Worm (Caenorhabditis elegans): Measurements from ENCODE around the gene nhr-129.

Gene nhr-129

ce11 chrV:13330919-13331318 is at the start of gene nhr-129:
TSS of gene nhr-129 (minus strand) at chrV:13331019.
- TF ChIP-seq tbx-2 (tag; optimal IDR thresholded peaks at IDR 0.05) (no peak), nhr-43 (tag; optimal IDR thresholded peaks at IDR 0.05; ENCODE audit: poor library complexity, severe bottlenecking) (no peak), fkh-10 (GFP tag; optimal IDR thresholded peaks at IDR 0.05) (no peak), pqm-1 (tag; optimal IDR thresholded peaks at IDR 0.05) (no peak), hmg-11 (tag; optimal IDR thresholded peaks at IDR 0.05) (no peak), egl-27 (tag; optimal IDR thresholded peaks at IDR 0.05) (no peak)

DNA sequence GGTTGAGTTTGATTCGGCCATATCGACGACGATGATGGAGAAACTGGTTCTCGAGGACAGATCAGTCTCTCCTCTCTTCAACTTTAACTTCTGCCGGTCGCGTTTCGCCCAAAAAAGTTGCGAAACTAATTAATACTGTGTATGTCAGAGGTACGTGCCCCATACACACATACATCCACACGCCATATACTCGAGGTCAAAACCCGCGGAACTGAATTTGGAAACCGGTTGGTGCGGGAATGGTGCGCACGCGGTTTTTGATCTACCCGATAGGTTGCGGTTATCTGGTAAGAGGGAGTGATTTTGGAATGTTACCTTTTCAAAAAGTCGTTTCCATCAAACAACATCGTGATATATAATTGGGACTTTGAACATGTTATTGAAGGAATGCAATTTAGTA is 49.4 kb upstream of the nhr-129 start, which contains the start of gene ifbp-1:
Gene ifbp-1 (minus strand): TSS at position 85 of the 400 bp plus-strand sequence.
- TF ChIP-seq nhr-67 (tag; optimal IDR thresholded peaks at IDR 0.05), result no peak
- no peak for TF ChIP-seq ceh-28 (tag; optimal IDR thresholded peaks at IDR 0.05)
- no peak for TF ChIP-seq hmg-11 (tag; optimal IDR thresholded peaks at IDR 0.05)
- no peak for TF ChIP-seq nhr-237 (tag; optimal IDR thresholded peaks at IDR 0.05)
- TF ChIP-seq elt-3 (tag; optimal IDR thresholded peaks at IDR 0.05), result peak in 1 of 3 experiments; percentile 67
- peak; percentile 88 for TF ChIP-seq nhr-23 (tag; optimal IDR thresholded peaks at IDR 0.05)
- no peak for TF ChIP-seq nhr-76 (tag; optimal IDR thresholded peaks at IDR 0.05)
- TF ChIP-seq nhr-25 (tag; optimal IDR thresholded peaks at IDR 0.05), result peak; percentile 96
- TF ChIP-seq nhr-43 (tag; optimal IDR thresholded peaks at IDR 0.05; ENCODE audit: poor library complexity, severe bottlenecking), result peak; percentile 65
- TF ChIP-seq fkh-10 (GFP tag; optimal IDR thresholded peaks at IDR 0.05), result no peak
- TF ChIP-seq fos-1 (tag; optimal IDR thresholded peaks at IDR 0.05), result no peak
- TF ChIP-seq sea-2 (GFP tag; optimal IDR thresholded peaks at IDR 0.05), result no peak
- TF ChIP-seq pqm-1 (tag; optimal IDR thresholded peaks at IDR 0.05), result no peak
- TF ChIP-seq ceh-9 (tag; optimal IDR thresholded peaks at IDR 0.05), result no peak
- no peak for TF ChIP-seq skn-1 (tag; optimal IDR thresholded peaks at IDR 0.05)
- TF ChIP-seq unc-39 (tag; optimal IDR thresholded peaks at IDR 0.05), result no peak
- no peak for TF ChIP-seq ceh-82 (tag; optimal IDR thresholded peaks at IDR 0.05)
- no peak for TF ChIP-seq ztf-4 (tag; optimal IDR thresholded peaks at IDR 0.05)
- TF ChIP-seq nhr-12 (tag; optimal IDR thresholded peaks at IDR 0.05), result no peak
- TF ChIP-seq nfya-1 (tag; optimal IDR thresholded peaks at IDR 0.05; ENCODE audit: insufficient read depth), result no peak
- no peak for TF ChIP-seq lin-15B (tag; optimal IDR thresholded peaks at IDR 0.05)
- TF ChIP-seq nhr-11 (tag; optimal IDR thresholded peaks at IDR 0.05), result no peak
- peak; percentile 0 for TF ChIP-seq jun-1 (tag; optimal IDR thresholded peaks at IDR 0.05)
- TF ChIP-seq lin-39 (tag; optimal IDR thresholded peaks at IDR 0.05), result no peak
- TF ChIP-seq ztf-11 (tag; optimal IDR thresholded peaks at IDR 0.05), result no peak
- no peak for TF ChIP-seq pha-4 (tag; optimal IDR thresholded peaks at IDR 0.05)
- TF ChIP-seq mml-1 (tag; optimal IDR thresholded peaks at IDR 0.05), result no peak
- TF ChIP-seq elt-2 (tag; optimal IDR thresholded peaks at IDR 0.05), result no peak
- no peak for TF ChIP-seq eor-1 (tag; optimal IDR thresholded peaks at IDR 0.05)
- TF ChIP-seq mdl-1 (tag; optimal IDR thresholded peaks at IDR 0.05), result peak; percentile 26
- no peak for TF ChIP-seq aly-2 (tag; optimal IDR thresholded peaks at IDR 0.05)
- no peak for TF ChIP-seq zag-1 (tag; optimal IDR thresholded peaks at IDR 0.05)
- no peak for TF ChIP-seq ama-1 (optimal IDR thresholded peaks at IDR 0.05)
- TF ChIP-seq unc-62 (GFP tag; optimal IDR thresholded peaks at IDR 0.05), result no peak
- TF ChIP-seq nhr-28 (tag; optimal IDR thresholded peaks at IDR 0.05), result no peak
- TF ChIP-seq ceh-16 (tag; optimal IDR thresholded peaks at IDR 0.05), result peak; percentile 36
- TF ChIP-seq fkh-2 (tag; optimal IDR thresholded peaks at IDR 0.05), result no peak
- peak; percentile 54 for TF ChIP-seq elt-1 (tag; optimal IDR thresholded peaks at IDR 0.05)
- TF ChIP-seq R02D3.7 (tag; optimal IDR thresholded peaks at IDR 0.05), result peak; percentile 17
- peak; percentile 16 for TF ChIP-seq tbx-2 (tag; optimal IDR thresholded peaks at IDR 0.05)
- no peak for TF ChIP-seq egl-27 (tag; optimal IDR thresholded peaks at IDR 0.05)
- peak; percentile 27 for TF ChIP-seq lsy-12 (tag; optimal IDR thresholded peaks at IDR 0.05)
- TF ChIP-seq ZK546.5 (tag; optimal IDR thresholded peaks at IDR 0.05), result no peak

DNA sequence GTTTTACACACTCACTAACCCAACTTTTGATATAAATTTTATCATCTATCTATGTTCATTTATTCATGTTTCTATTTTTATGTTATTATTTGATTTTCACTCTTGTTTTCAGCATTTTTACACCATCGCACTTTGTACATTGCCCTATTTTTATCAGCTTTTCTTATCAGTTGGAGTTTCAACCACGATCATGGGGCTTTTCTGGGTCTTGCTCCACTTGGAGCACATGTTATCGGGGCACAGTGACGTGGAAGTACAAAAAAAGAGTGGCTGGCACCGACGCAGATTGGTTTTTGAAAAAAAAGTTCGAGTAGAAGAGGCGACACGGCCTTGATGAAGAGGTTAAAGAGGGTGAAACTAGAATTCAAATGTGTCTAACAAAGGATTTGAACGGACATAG is 46.3 kb upstream of the nhr-129 start:
- peak; percentile 57 for TF ChIP-seq pha-4 (tag; optimal IDR thresholded peaks at IDR 0.05)
- no peak for TF ChIP-seq zag-1 (tag; optimal IDR thresholded peaks at IDR 0.05)
- peak; percentile 96 for TF ChIP-seq pqm-1 (tag; optimal IDR thresholded peaks at IDR 0.05)
- no peak for TF ChIP-seq hmg-11 (tag; optimal IDR thresholded peaks at IDR 0.05)
- TF ChIP-seq jun-1 (tag; optimal IDR thresholded peaks at IDR 0.05), result peak; percentile 39
- no peak for TF ChIP-seq nhr-43 (tag; optimal IDR thresholded peaks at IDR 0.05; ENCODE audit: poor library complexity, severe bottlenecking)
- TF ChIP-seq nhr-25 (tag; optimal IDR thresholded peaks at IDR 0.05), result peak; percentile 4
- TF ChIP-seq elt-2 (tag; optimal IDR thresholded peaks at IDR 0.05), result peak; percentile 99

All from whole organism, L3 larva.